Worm (Caenorhabditis elegans) whole organism, L3 larva: Measurements from ENCODE around the gene C52B9.8.

ENCODE experiments used
- aly-2 ChIP-seq: fragments of 150-350 bp; optimal IDR thresholded peaks from 2 replicates; lab custom pipeline; 2014; ENCODE audit warnings: missing biosample characterization, missing genetic modification characterization
- ceh-16 ChIP-seq: sonication (generic microtip); optimal IDR thresholded peaks from 2 replicates; lab custom pipeline; 2017; ENCODE audit warnings: missing biosample characterization, missing genetic modification characterization
- elt-3 ChIP-seq, 3 experiments: fragments of 150-350 bp in 1 of 3; sonication (generic microtip) in 2 of 3; optimal IDR thresholded peaks; 2 replicates in 2 of 3; 4 replicates in 1 of 3; lab custom pipeline; 2014 to 2017; ENCODE audit warnings: missing biosample characterization in 3 of 3, missing genetic modification characterization in 3 of 3
- nfya-1 ChIP-seq: sonication (generic microtip); optimal IDR thresholded peaks from 2 replicates; lab custom pipeline; 2017; ENCODE audit warnings: missing genetic modification characterization, mild to moderate bottlenecking, missing compliant biosample characterization, antibody characterized with exemption, moderate library complexity; ENCODE audit not compliant: insufficient read depth
- nhr-25 ChIP-seq: sonication (generic microtip); optimal IDR thresholded peaks from 2 replicates; lab custom pipeline; 2017; ENCODE audit warnings: missing biosample characterization, missing genetic modification characterization
- pqm-1 ChIP-seq: fragments of 150-350 bp; optimal IDR thresholded peaks from 2 replicates; lab custom pipeline; 2017; ENCODE audit warnings: missing biosample characterization, missing genetic modification characterization, inconsistent platforms
- zag-1 ChIP-seq: fragments of 150-350 bp; optimal IDR thresholded peaks from 2 replicates; lab custom pipeline; 2014; ENCODE audit warnings: missing biosample characterization, missing genetic modification characterization

ce11 chrX:4295917-4296316, 15.7 kb downstream of the C52B9.8 start:
- TF ChIP-seq zag-1 (tag; lab: Kevin White, UChicago) (no peak), nfya-1 (tag; lab: Kevin White, UChicago) (no peak), elt-3 (tag; optimal IDR thresholded peaks at IDR 0.05; lab: Kevin White, UChicago) (no peak), aly-2 (tag; lab: Kevin White, UChicago) (no peak), pqm-1 (no peak), ceh-16 (tag; lab: Kevin White, UChicago) (no peak), nhr-25 (no peak)
